Fruit fly (Drosophila melanogaster) whole organism, embryonic: ENCODE data around the gene CG10747.
A peak's percentile ranks its signal among the peaks of the same experiment; 100 is the strongest.

Source experiments
- Blimp-1 ChIP-seq: fragments of 200-800 bp; sonication (Bioruptor generic); optimal IDR thresholded peaks from 3 replicates; lab custom pipeline; 2018; ENCODE audit warnings: missing biosample characterization, missing genetic modification characterization, mild to moderate bottlenecking, moderate library complexity, missing genetic modification reagents
- CG10209 ChIP-seq: fragments of 200-800 bp; sonication (Bioruptor generic); optimal IDR thresholded peaks from 3 replicates; lab custom pipeline; 2017; ENCODE audit warnings: missing biosample characterization, mild to moderate bottlenecking, missing genetic modification characterization, missing genetic modification reagents
- CG10366 ChIP-seq: fragments of 200-800 bp; sonication (Bioruptor generic); IDR thresholded peaks from 2 replicates; pipeline ENCODE4 v1.3.6; 2022; ENCODE audit warnings: missing biosample characterization, missing genetic modification characterization
- CG12104 ChIP-seq: fragments of 200-800 bp; sonication (Bioruptor generic); optimal IDR thresholded peaks from 3 replicates; lab custom pipeline; 2016; ENCODE audit warnings: missing biosample characterization, missing genetic modification characterization
- CG14014 ChIP-seq: fragments of 200-800 bp; sonication (Bioruptor generic); IDR thresholded peaks from 2 replicates; pipeline ENCODE4 v1.3.6; 2022; ENCODE audit warnings: missing biosample characterization, missing genetic modification characterization
- CG15479 ChIP-seq: fragments of 200-800 bp; sonication (Bioruptor generic); optimal IDR thresholded peaks from 3 replicates; lab custom pipeline; 2019; ENCODE audit warnings: missing biosample characterization, mild to moderate bottlenecking, missing genetic modification characterization, moderate library complexity
- CG16863 ChIP-seq: fragments of 200-800 bp; sonication (Bioruptor generic); optimal IDR thresholded peaks from 3 replicates; lab custom pipeline; 2016; ENCODE audit warnings: missing biosample characterization, missing genetic modification characterization
- CG17912 ChIP-seq: fragments of 200-800 bp; sonication (Bioruptor generic); optimal IDR thresholded peaks from 2 replicates; lab custom pipeline; 2018; ENCODE audit warnings: missing biosample characterization, mild to moderate bottlenecking, missing genetic modification characterization
- CG18011 ChIP-seq: fragments of 200-800 bp; sonication (Bioruptor generic); optimal IDR thresholded peaks from 2 replicates; lab custom pipeline; 2017; ENCODE audit warnings: missing biosample characterization, missing genetic modification characterization, mild to moderate bottlenecking, moderate library complexity, missing genotype
- CG1832 ChIP-seq: fragments of 200-800 bp; sonication (Bioruptor generic); optimal IDR thresholded peaks from 2 replicates; lab custom pipeline; 2017; ENCODE audit warnings: missing biosample characterization, mild to moderate bottlenecking, missing genetic modification characterization, inconsistent platforms
- CG30431 ChIP-seq: fragments of 200-800 bp; sonication (Bioruptor generic); optimal IDR thresholded peaks from 2 replicates; lab custom pipeline; 2017; ENCODE audit warnings: missing biosample characterization, missing genetic modification characterization
- CG3065 ChIP-seq: fragments of 200-800 bp; sonication (Bioruptor generic); optimal IDR thresholded peaks from 2 replicates; lab custom pipeline; 2016; ENCODE audit warnings: missing biosample characterization, missing genetic modification characterization
- CG4360 ChIP-seq: fragments of 200-800 bp; sonication (Bioruptor generic); IDR thresholded peaks from 2 replicates; pipeline ENCODE4 v1.3.6; 2022; ENCODE audit warnings: missing biosample characterization, missing genetic modification characterization
- CG4424 ChIP-seq: fragments of 200-800 bp; sonication (Bioruptor generic); optimal IDR thresholded peaks from 3 replicates; lab custom pipeline; 2016; ENCODE audit warnings: missing biosample characterization, missing genetic modification characterization
- CG7372 ChIP-seq: fragments of 200-800 bp; sonication (Bioruptor generic); IDR thresholded peaks from 2 replicates; pipeline ENCODE4 v1.3.6; 2022; ENCODE audit warnings: missing biosample characterization, missing genetic modification characterization
- CG7786 ChIP-seq: fragments of 200-800 bp; sonication (Bioruptor generic); optimal IDR thresholded peaks from 2 replicates; lab custom pipeline; 2016; ENCODE audit warnings: missing biosample characterization, missing genetic modification characterization
- CG8478 ChIP-seq: fragments of >200 bp; optimal IDR thresholded peaks from 2 replicates; lab custom pipeline; 2018
- CG8924 ChIP-seq: fragments of 200-800 bp; optimal IDR thresholded peaks from 3 replicates; lab custom pipeline; 2019; ENCODE audit warnings: missing biosample characterization, mild to moderate bottlenecking, missing genetic modification characterization, moderate library complexity
- CG9437 ChIP-seq: fragments of 200-800 bp; sonication (Bioruptor generic); optimal IDR thresholded peaks from 2 replicates; lab custom pipeline; 2018; ENCODE audit warnings: missing biosample characterization, mild to moderate bottlenecking, missing genetic modification characterization
- CG9797 ChIP-seq: fragments of 200-800 bp; sonication (Bioruptor generic); optimal IDR thresholded peaks from 3 replicates; lab custom pipeline; 2018; ENCODE audit warnings: missing biosample characterization, mild to moderate bottlenecking, missing genetic modification characterization
- Camta ChIP-seq: fragments of 200-800 bp; sonication (Bioruptor generic); optimal IDR thresholded peaks from 2 replicates; lab custom pipeline; 2016; ENCODE audit warnings: missing biosample characterization, missing genetic modification characterization
- Dbx ChIP-seq: fragments of 200-800 bp; sonication (Bioruptor generic); IDR thresholded peaks from 3 replicates; pipeline ENCODE4 v1.3.6; 2022; ENCODE audit warnings: missing biosample characterization, missing genetic modification characterization
- Dfd ChIP-seq, 2 experiments: fragments of >200 bp; optimal IDR thresholded peaks; 2 replicates each; lab custom pipeline; 2017; ENCODE audit warnings: missing biosample characterization in 2 of 2, missing genetic modification characterization in 2 of 2
- Drgx ChIP-seq: fragments of 200-800 bp; sonication (Bioruptor generic); IDR thresholded peaks from 2 replicates; pipeline ENCODE4 v1.3.6; 2022; ENCODE audit warnings: missing biosample characterization, missing genetic modification characterization
- ERR ChIP-seq: fragments of 200-800 bp; sonication (Bioruptor generic); optimal IDR thresholded peaks from 2 replicates; lab custom pipeline; 2016; ENCODE audit warnings: missing biosample characterization, missing genetic modification characterization
- HLHmδ ChIP-seq: fragments of 200-800 bp; sonication (Bioruptor generic); optimal IDR thresholded peaks from 2 replicates; lab custom pipeline; 2018; ENCODE audit warnings: missing biosample characterization, mild to moderate bottlenecking, missing genetic modification characterization, moderate library complexity
- Hmx ChIP-seq: fragments of 200-800 bp; sonication (Bioruptor generic); optimal IDR thresholded peaks from 2 replicates; lab custom pipeline; 2016; ENCODE audit warnings: missing biosample characterization, missing genetic modification characterization
- Nf-YB ChIP-seq: fragments of 200-800 bp; sonication (Bioruptor generic); optimal IDR thresholded peaks from 3 replicates; lab custom pipeline; 2019; ENCODE audit warnings: missing biosample characterization, mild to moderate bottlenecking, missing genetic modification characterization, moderate library complexity
- PHDP ChIP-seq: fragments of 200-800 bp; sonication (Bioruptor generic); optimal IDR thresholded peaks from 3 replicates; lab custom pipeline; 2018; ENCODE audit warnings: missing biosample characterization, mild to moderate bottlenecking, missing genetic modification characterization, moderate library complexity
- Ptx1 ChIP-seq: fragments of 200-800 bp; sonication (Bioruptor generic); IDR thresholded peaks from 2 replicates; pipeline ENCODE4 v1.3.6; 2022; ENCODE audit warnings: missing biosample characterization, missing genetic modification characterization
- Scr ChIP-seq: fragments of 200-800 bp; sonication (Bioruptor generic); IDR thresholded peaks from 2 replicates; pipeline ENCODE4 v1.3.6; 2022; ENCODE audit warnings: missing biosample characterization, missing genetic modification characterization; ENCODE audit not compliant: partially characterized antibody
- Usf ChIP-seq: fragments of 200-800 bp; sonication (Bioruptor generic); optimal IDR thresholded peaks from 2 replicates; lab custom pipeline; 2017; ENCODE audit warnings: missing genotype, missing biosample characterization, missing genetic modification characterization
- Xbp1 ChIP-seq: fragments of 200-800 bp; sonication (Bioruptor generic); optimal IDR thresholded peaks from 3 replicates; lab custom pipeline; 2016; ENCODE audit warnings: missing biosample characterization, mild to moderate bottlenecking, missing genetic modification characterization
- YL-1 ChIP-seq: fragments of 200-800 bp; sonication (Bioruptor generic); optimal IDR thresholded peaks from 3 replicates; lab custom pipeline; 2017; ENCODE audit warnings: missing biosample characterization, mild to moderate bottlenecking, missing genetic modification characterization
- bowl ChIP-seq: fragments of 200-800 bp; sonication (Bioruptor generic); IDR thresholded peaks from 2 replicates; pipeline ENCODE4 v1.3.6; 2022; ENCODE audit warnings: missing biosample characterization, missing genetic modification characterization
- crol ChIP-seq: fragments of 200-800 bp; sonication (Bioruptor generic); IDR thresholded peaks from 2 replicates; pipeline ENCODE4 v1.3.6; 2022; ENCODE audit warnings: missing biosample characterization, missing genetic modification characterization
- emc ChIP-seq: fragments of 200-800 bp; sonication (Bioruptor generic); optimal IDR thresholded peaks from 2 replicates; lab custom pipeline; 2016; ENCODE audit warnings: missing biosample characterization, missing genetic modification characterization
- gem ChIP-seq: fragments of 200-800 bp; sonication (Bioruptor generic); optimal IDR thresholded peaks from 2 replicates; lab custom pipeline; 2019; ENCODE audit warnings: missing biosample characterization, mild to moderate bottlenecking, missing genetic modification characterization, moderate library complexity
- hkb ChIP-seq, 2 experiments: fragments of 200-800 bp in 1 of 2; fragments of >200 bp in 1 of 2; sonication (Bioruptor generic) in 1 of 2; IDR thresholded peaks in 1 of 2; optimal IDR thresholded peaks in 1 of 2; 2 replicates each; pipeline versions ENCODE4 v1.3.6 to Lab custom; 2017 to 2022; ENCODE audit warnings: missing biosample characterization in 1 of 2, missing genetic modification characterization in 1 of 2
- mirr ChIP-seq: fragments of 200-800 bp; sonication (Bioruptor generic); optimal IDR thresholded peaks from 3 replicates; lab custom pipeline; 2018; ENCODE audit warnings: missing biosample characterization, mild to moderate bottlenecking, missing genetic modification characterization
- nerfin-1 ChIP-seq: fragments of 200-800 bp; sonication (Bioruptor generic); optimal IDR thresholded peaks from 3 replicates; lab custom pipeline; 2019; ENCODE audit warnings: missing biosample characterization, mild to moderate bottlenecking, missing genetic modification characterization, moderate library complexity
- nom ChIP-seq: fragments of 200-800 bp; sonication (Bioruptor generic); optimal IDR thresholded peaks from 2 replicates; lab custom pipeline; 2017; ENCODE audit warnings: missing biosample characterization, missing genetic modification characterization, mild to moderate bottlenecking, moderate library complexity, missing genetic modification reagents
- repo ChIP-seq: fragments of 200-800 bp; sonication (Bioruptor generic); optimal IDR thresholded peaks from 2 replicates; lab custom pipeline; 2016; ENCODE audit warnings: missing biosample characterization, missing genetic modification characterization
- run ChIP-seq: fragments of 200-800 bp; sonication (Bioruptor generic); optimal IDR thresholded peaks from 3 replicates; lab custom pipeline; 2018; ENCODE audit warnings: missing biosample characterization, mild to moderate bottlenecking, missing genetic modification characterization
- sna ChIP-seq: fragments of 200-800 bp; sonication (Bioruptor generic); IDR thresholded peaks from 2 replicates; pipeline ENCODE4 v1.3.6; 2022; ENCODE audit warnings: missing biosample characterization, missing genetic modification characterization; ENCODE audit not compliant: partially characterized antibody
- tap ChIP-seq: fragments of 200-800 bp; optimal IDR thresholded peaks from 3 replicates; lab custom pipeline; 2019; ENCODE audit warnings: missing biosample characterization, mild to moderate bottlenecking, missing genetic modification characterization, moderate library complexity
- unpg ChIP-seq: fragments of 200-800 bp; sonication (Bioruptor generic); optimal IDR thresholded peaks from 3 replicates; lab custom pipeline; 2018; ENCODE audit warnings: missing biosample characterization, mild to moderate bottlenecking, missing genetic modification characterization, moderate library complexity
- wor ChIP-seq: fragments of 200-800 bp; sonication (Bioruptor generic); IDR thresholded peaks from 2 replicates; pipeline ENCODE4 v1.3.6; 2022; ENCODE audit warnings: missing biosample characterization, missing genetic modification characterization
- zfh1 ChIP-seq: fragments of 200-800 bp; sonication (Bioruptor generic); IDR thresholded peaks from 3 replicates; pipeline ENCODE4 v1.3.6; 2022; ENCODE audit warnings: missing biosample characterization, missing genetic modification characterization

CG10747 gene

DNA sequence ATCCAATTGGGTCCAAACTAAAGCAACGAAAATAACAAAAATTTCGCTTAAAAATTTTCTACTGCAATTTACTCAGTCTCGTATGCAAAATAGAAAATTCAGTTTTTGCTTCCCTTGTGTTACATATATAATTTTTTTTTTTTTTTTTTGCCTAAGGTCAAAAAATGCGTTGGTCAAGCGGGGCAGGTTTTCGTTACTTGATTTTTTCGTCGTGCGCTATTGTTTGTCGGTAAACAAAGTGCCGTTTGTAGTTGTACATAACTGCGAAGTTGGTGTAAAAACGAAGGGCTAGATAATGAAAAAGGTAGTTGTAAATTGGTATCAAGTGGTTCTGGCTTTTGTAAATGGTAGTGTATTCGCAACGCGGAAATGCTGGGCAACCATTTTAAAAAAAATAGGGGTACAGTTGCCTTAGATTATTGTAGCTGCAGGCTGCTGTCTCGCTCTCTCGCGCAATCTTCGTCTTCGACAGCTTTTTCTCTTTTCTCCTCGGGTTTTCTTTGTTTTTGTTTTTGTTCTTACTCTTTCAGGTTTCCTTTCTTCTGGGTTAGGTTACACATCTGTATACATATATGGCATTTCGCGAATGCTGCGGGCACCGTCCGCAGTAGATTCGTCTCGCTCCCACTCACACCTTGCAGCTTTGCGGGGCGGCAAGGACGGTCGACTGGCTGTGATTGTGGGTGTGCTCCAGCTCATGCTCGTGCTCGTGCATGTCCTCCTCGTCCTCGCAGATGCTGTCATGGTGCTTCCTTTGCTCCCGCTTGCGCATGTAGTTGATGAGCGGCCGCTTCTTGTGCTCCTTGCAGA, 8.8 kb downstream of the CG10747 start (continued):
- TF ChIP-seq Scr (GFP tag; lab: Robert Waterston, UW) (no peak), crol (GFP tag; lab: Robert Waterston, UW) (no peak), Hmx (GFP tag; lab: Kevin White, UChicago) (no peak), CG10366 (no peak), CG4424 (GFP tag; lab: Kevin White, UChicago) (no peak), sna (no peak), CG9797 (GFP tag; lab: Kevin White, UChicago) (no peak), Ptx1 (GFP tag; lab: Robert Waterston, UW) (no peak), HLHmδ (GFP tag; lab: Kevin White, UChicago) (no peak), Usf (GFP tag; lab: Kevin White, UChicago) (no peak), nom (peak; percentile 28), CG3065 (GFP tag; lab: Kevin White, UChicago) (no peak), zfh1 (no peak), Nf-YB (GFP tag; lab: Kevin White, UChicago) (no peak), CG7372 (GFP tag; lab: Robert Waterston, UW) (no peak), CG8478 (lab: Kevin White, UChicago) (peak; percentile 39), CG7786 (GFP tag; lab: Kevin White, UChicago) (no peak), wor (GFP tag; lab: Robert Waterston, UW) (no peak), CG8924 (tag; lab: Kevin White, UChicago) (no peak), emc (GFP tag; lab: Kevin White, UChicago) (no peak), repo (no peak), CG1832 (no peak), PHDP (tag; lab: Kevin White, UChicago) (no peak), CG10209 (GFP tag; lab: Kevin White, UChicago) (no peak), run (tag; lab: Kevin White, UChicago) (no peak), Drgx (GFP tag; lab: Robert Waterston, UW) (0 out of 2 replicates have a peak, but pooled peaks have one; percentile 29), CG12104 (GFP tag; lab: Kevin White, UChicago) (no peak), CG9437 (no peak), unpg (GFP tag; lab: Kevin White, UChicago) (no peak), CG30431 (no peak), CG15479 (GFP tag; lab: Kevin White, UChicago) (no peak), gem (tag; lab: Kevin White, UChicago) (peak; percentile 6), Xbp1 (GFP tag; lab: Kevin White, UChicago) (peak; percentile 35), CG17912 (GFP tag; lab: Kevin White, UChicago) (no peak), CG14014 (0 out of 2 replicates have a peak, but pooled peaks have one; percentile 33), tap (tag; lab: Kevin White, UChicago) (no peak), Blimp-1 (GFP tag; lab: Kevin White, UChicago) (no peak), bowl (GFP tag; lab: Robert Waterston, UW) (no peak), mirr (GFP tag; lab: Kevin White, UChicago) (no peak), Camta (no peak), ERR (no peak), nerfin-1 (no peak), CG4360 (no peak), Dfd (GFP tag; optimal IDR thresholded peaks at IDR 0.05; lab: Kevin White, UChicago) (no peak), CG18011 (no peak), Dbx (GFP tag; lab: Robert Waterston, UW) (0 out of 3 replicates have a peak, but pooled peaks have one; percentile 30), YL-1 (GFP tag; lab: Kevin White, UChicago) (no peak), CG16863 (no peak), hkb (optimal IDR thresholded peaks at IDR 0.05; lab: Kevin White, UChicago) (no peak), hkb (GFP tag; IDR thresholded peaks at IDR 0.05; lab: Robert Waterston, UW) (no peak)
